Worm (Caenorhabditis elegans): Measurements from ENCODE around the gene C44H4.8.

- TF ChIP-seq ama-1 (optimal IDR thresholded peaks at IDR 0.05) (no peak), hnd-1 (tag; optimal IDR thresholded peaks at IDR 0.05) (no peak), sea-1 (GFP tag; conservative IDR thresholded peaks at IDR 0.05) (no peak), ceh-36 (tag; optimal IDR thresholded peaks at IDR 0.05) (no peak), ets-7 (tag; optimal IDR thresholded peaks at IDR 0.05) (no peak), hmg-4 (GFP tag; optimal IDR thresholded peaks at IDR 0.05) (no peak), ceh-13 (GFP tag; optimal IDR thresholded peaks at IDR 0.05) (no peak), scrt-1 (GFP tag; IDR thresholded peaks at IDR 0.05) (no peak), B0310.2 (tag; optimal IDR thresholded peaks at IDR 0.05) (no peak), tra-4 (tag; optimal IDR thresholded peaks at IDR 0.05) (no peak), pes-1 (GFP tag; IDR thresholded peaks at IDR 0.05) (no peak), F13C5.2 (tag; optimal IDR thresholded peaks at IDR 0.05) (no peak)
These were observed 49.4 kb upstream of the C44H4.8 start, which contains the start of gene enri-2 for ce11 chrX:14545543-14545942.

All from whole organism, early embryonic.